Fruit fly (Drosophila melanogaster) whole organism, embryonic: Measurements from ENCODE around the gene CG11664.

ENCODE experiments used
- Blimp-1 ChIP-seq: fragments of 200-800 bp; sonication (Bioruptor generic); optimal IDR thresholded peaks from 3 replicates; lab custom pipeline; 2018; ENCODE audit warnings: missing biosample characterization, missing genetic modification characterization, mild to moderate bottlenecking, moderate library complexity, missing genetic modification reagents
- BtbVII ChIP-seq: fragments of 200-800 bp; sonication (Bioruptor generic); optimal IDR thresholded peaks from 3 replicates; lab custom pipeline; 2017; ENCODE audit warnings: missing biosample characterization, mild to moderate bottlenecking, missing genetic modification characterization
- CG12659 ChIP-seq: fragments of 200-800 bp; sonication (Bioruptor generic); optimal IDR thresholded peaks from 3 replicates; lab custom pipeline; 2017; ENCODE audit warnings: mild to moderate bottlenecking, missing biosample characterization, missing genetic modification reagents, missing genetic modification characterization
- CG13424 ChIP-seq: fragments of 200-800 bp; sonication (Bioruptor generic); optimal IDR thresholded peaks from 2 replicates; lab custom pipeline; 2019; ENCODE audit warnings: missing biosample characterization, mild to moderate bottlenecking, missing genetic modification characterization, moderate library complexity
- CG15601 ChIP-seq: fragments of 200-800 bp; sonication (Bioruptor generic); optimal IDR thresholded peaks from 3 replicates; lab custom pipeline; 2019; ENCODE audit warnings: missing biosample characterization, mild to moderate bottlenecking, missing genetic modification characterization, moderate library complexity
- CG1603 ChIP-seq: fragments of 200-800 bp; sonication (Bioruptor generic); optimal IDR thresholded peaks from 2 replicates; lab custom pipeline; 2019; ENCODE audit warnings: missing biosample characterization, mild to moderate bottlenecking, missing genetic modification characterization, moderate library complexity
- CG18599 ChIP-seq: fragments of 200-800 bp; sonication (Bioruptor generic); optimal IDR thresholded peaks from 3 replicates; lab custom pipeline; 2017; ENCODE audit warnings: missing biosample characterization, missing genetic modification characterization, mild to moderate bottlenecking, moderate library complexity, missing genetic modification reagents
- CG2120 ChIP-seq: fragments of 200-800 bp; sonication (Bioruptor generic); optimal IDR thresholded peaks from 3 replicates; lab custom pipeline; 2016; ENCODE audit warnings: missing biosample characterization, missing genetic modification characterization
- CG2678 ChIP-seq: fragments of 200-800 bp; sonication (Bioruptor generic); optimal IDR thresholded peaks from 3 replicates; lab custom pipeline; 2019; ENCODE audit warnings: missing biosample characterization, mild to moderate bottlenecking, missing genetic modification characterization, moderate library complexity
- CG2889 ChIP-seq: fragments of 200-800 bp; sonication (Bioruptor generic); IDR thresholded peaks from 3 replicates; pipeline ENCODE4 v1.3.6; 2022; ENCODE audit warnings: missing biosample characterization, missing genetic modification characterization
- CG30403 ChIP-seq: fragments of 200-800 bp; sonication (Bioruptor generic); optimal IDR thresholded peaks from 3 replicates; lab custom pipeline; 2016; ENCODE audit warnings: missing biosample characterization, missing genetic modification characterization
- CG31441 ChIP-seq: fragments of 200-800 bp; sonication (Bioruptor generic); IDR thresholded peaks from 2 replicates; pipeline ENCODE4 v1.3.6; 2022; ENCODE audit warnings: missing biosample characterization, missing genetic modification characterization
- CG3281 ChIP-seq: fragments of 200-800 bp; sonication (Bioruptor generic); optimal IDR thresholded peaks from 3 replicates; lab custom pipeline; 2017; ENCODE audit warnings: missing biosample characterization, mild to moderate bottlenecking, missing genetic modification characterization
- CG4424 ChIP-seq: fragments of 200-800 bp; sonication (Bioruptor generic); optimal IDR thresholded peaks from 3 replicates; lab custom pipeline; 2016; ENCODE audit warnings: missing biosample characterization, missing genetic modification characterization
- CG7357 ChIP-seq: fragments of 200-800 bp; sonication (Bioruptor generic); IDR thresholded peaks from 3 replicates; pipeline ENCODE4 v1.3.6; 2022; ENCODE audit warnings: missing biosample characterization, missing genetic modification characterization
- CG7556 ChIP-seq: fragments of 200-800 bp; sonication (Bioruptor generic); optimal IDR thresholded peaks from 2 replicates; lab custom pipeline; 2017; ENCODE audit warnings: missing biosample characterization, mild to moderate bottlenecking, missing genetic modification characterization
- CG7839 ChIP-seq: fragments of 200-800 bp; sonication (Bioruptor generic); optimal IDR thresholded peaks from 3 replicates; lab custom pipeline; 2018; ENCODE audit warnings: missing biosample characterization, mild to moderate bottlenecking, missing genetic modification characterization, moderate library complexity
- CG8290 ChIP-seq, 3 experiments: fragments of 200-800 bp; sonication (Bioruptor generic); optimal IDR thresholded peaks; 2 replicates each; lab custom pipeline; 2016 to 2019; ENCODE audit warnings: missing biosample characterization in 3 of 3, missing genetic modification characterization in 3 of 3, mild to moderate bottlenecking in 2 of 3, moderate library complexity in 1 of 3
- CG9437 ChIP-seq: fragments of 200-800 bp; sonication (Bioruptor generic); optimal IDR thresholded peaks from 2 replicates; lab custom pipeline; 2018; ENCODE audit warnings: missing biosample characterization, mild to moderate bottlenecking, missing genetic modification characterization
- CG9727 ChIP-seq: fragments of 200-800 bp; sonication (Bioruptor generic); optimal IDR thresholded peaks from 3 replicates; lab custom pipeline; 2017; ENCODE audit warnings: missing biosample characterization, mild to moderate bottlenecking, missing genetic modification characterization
- Dip2 ChIP-seq: fragments of 200-800 bp; sonication (Bioruptor generic); IDR thresholded peaks from 2 replicates; pipeline ENCODE4 v1.3.6; 2022; ENCODE audit warnings: missing biosample characterization, missing genetic modification characterization
- Eip74EF ChIP-seq, 2 experiments: fragments of 200-800 bp in 1 of 2; fragments of >200 bp in 1 of 2; sonication (Bioruptor generic) in 1 of 2; optimal IDR thresholded peaks; 2 replicates each; lab custom pipeline; 2017 to 2019; ENCODE audit warnings: missing biosample characterization in 2 of 2, missing genetic modification characterization in 2 of 2, mild to moderate bottlenecking in 1 of 2, moderate library complexity in 1 of 2
- H2.0 ChIP-seq: fragments of 200-800 bp; sonication (Bioruptor generic); IDR thresholded peaks from 2 replicates; pipeline ENCODE4 v1.3.6; 2022; ENCODE audit warnings: missing biosample characterization, missing genetic modification characterization
- HLH3B ChIP-seq: fragments of 200-800 bp; sonication (Bioruptor generic); IDR thresholded peaks from 2 replicates; pipeline ENCODE4 v1.3.6; 2022; ENCODE audit warnings: missing biosample characterization, missing genetic modification characterization
- HLH54F ChIP-seq: fragments of 200-800 bp; sonication (Bioruptor generic); optimal IDR thresholded peaks from 3 replicates; lab custom pipeline; 2016; ENCODE audit warnings: missing biosample characterization, missing genetic modification characterization
- Hmr ChIP-seq: fragments of 200-800 bp; sonication (Bioruptor generic); optimal IDR thresholded peaks from 3 replicates; lab custom pipeline; 2017; ENCODE audit warnings: mild to moderate bottlenecking, missing biosample characterization, missing genetic modification reagents, missing genetic modification characterization
- Med ChIP-seq: fragments of 200-800 bp; sonication (Bioruptor generic); peaks from one replicate; lab custom pipeline; 2016; ENCODE audit warnings: missing biosample characterization, missing genetic modification characterization, mild to moderate bottlenecking, inconsistent platforms, moderate library complexity
- Ptx1 ChIP-seq: fragments of 200-800 bp; sonication (Bioruptor generic); IDR thresholded peaks from 2 replicates; pipeline ENCODE4 v1.3.6; 2022; ENCODE audit warnings: missing biosample characterization, missing genetic modification characterization
- Scr ChIP-seq: fragments of 200-800 bp; sonication (Bioruptor generic); IDR thresholded peaks from 2 replicates; pipeline ENCODE4 v1.3.6; 2022; ENCODE audit warnings: missing biosample characterization, missing genetic modification characterization; ENCODE audit not compliant: partially characterized antibody
- ab ChIP-seq: fragments of 200-800 bp; sonication (Bioruptor generic); optimal IDR thresholded peaks from 2 replicates; lab custom pipeline; 2016; ENCODE audit warnings: missing biosample characterization, missing genetic modification characterization
- bab2 ChIP-seq: fragments of 200-800 bp; sonication (Bioruptor generic); optimal IDR thresholded peaks from 2 replicates; lab custom pipeline; 2016; ENCODE audit warnings: missing biosample characterization, missing genetic modification characterization
- cas ChIP-seq: fragments of 200-800 bp; sonication (Bioruptor generic); IDR thresholded peaks from 2 replicates; pipeline ENCODE4 v1.3.6; 2022; ENCODE audit warnings: missing biosample characterization, missing genetic modification characterization
- chif ChIP-seq, 2 experiments: fragments of 200-800 bp; sonication (Bioruptor generic); optimal IDR thresholded peaks; 3 replicates each; lab custom pipeline; 2016; ENCODE audit warnings: missing biosample characterization in 2 of 2, missing genetic modification characterization in 2 of 2
- dysf ChIP-seq: fragments of 200-800 bp; sonication (Bioruptor generic); IDR thresholded peaks from 3 replicates; pipeline ENCODE4 v1.3.6; 2022; ENCODE audit warnings: missing biosample characterization, missing genetic modification characterization
- en ChIP-seq: fragments of 200-800 bp; sonication (Bioruptor generic); optimal IDR thresholded peaks from 2 replicates; lab custom pipeline; 2016; ENCODE audit warnings: missing biosample characterization, missing genetic modification characterization
- eve ChIP-seq, 2 experiments: fragments of >200 bp; optimal IDR thresholded peaks; 2 replicates each; lab custom pipeline; 2017; ENCODE audit warnings: missing biosample characterization in 2 of 2, missing genetic modification characterization in 2 of 2
- gem ChIP-seq: fragments of 200-800 bp; sonication (Bioruptor generic); optimal IDR thresholded peaks from 2 replicates; lab custom pipeline; 2019; ENCODE audit warnings: missing biosample characterization, mild to moderate bottlenecking, missing genetic modification characterization, moderate library complexity
- grau ChIP-seq: fragments of 200-800 bp; optimal IDR thresholded peaks from 3 replicates; lab custom pipeline; 2019; ENCODE audit warnings: missing biosample characterization, mild to moderate bottlenecking, missing genetic modification characterization, moderate library complexity
- hbn ChIP-seq: fragments of 200-800 bp; sonication (Bioruptor generic); IDR thresholded peaks from 2 replicates; pipeline ENCODE4 v1.3.6; 2022; ENCODE audit warnings: missing biosample characterization, missing genetic modification characterization; ENCODE audit not compliant: partially characterized antibody
- ind ChIP-seq: fragments of 200-800 bp; sonication (Bioruptor generic); optimal IDR thresholded peaks from 3 replicates; lab custom pipeline; 2016; ENCODE audit warnings: missing biosample characterization, missing genetic modification characterization
- phol ChIP-seq: fragments of 200-800 bp; sonication (Bioruptor generic); optimal IDR thresholded peaks from 3 replicates; lab custom pipeline; 2018; ENCODE audit warnings: missing biosample characterization, mild to moderate bottlenecking, missing genetic modification characterization, moderate library complexity
- sisA ChIP-seq: fragments of 200-800 bp; sonication (Bioruptor generic); IDR thresholded peaks from 2 replicates; pipeline ENCODE4 v1.3.6; 2022; ENCODE audit warnings: missing biosample characterization, missing genetic modification characterization
- slbo ChIP-seq: fragments of 200-800 bp; sonication (Bioruptor generic); IDR thresholded peaks from 2 replicates; pipeline ENCODE4 v1.3.6; 2022; ENCODE audit warnings: missing biosample characterization, missing genetic modification characterization
- so ChIP-seq: fragments of 200-800 bp; sonication (Bioruptor generic); IDR thresholded peaks from 3 replicates; pipeline ENCODE4 v1.3.6; 2022; ENCODE audit warnings: missing biosample characterization, missing genetic modification characterization
- stc ChIP-seq: fragments of 200-800 bp; sonication (Bioruptor generic); IDR thresholded peaks from 2 replicates; pipeline ENCODE4 v1.3.6; 2022; ENCODE audit warnings: missing biosample characterization, missing genetic modification characterization
- sug ChIP-seq: fragments of 200-800 bp; optimal IDR thresholded peaks from 2 replicates; lab custom pipeline; 2019; ENCODE audit warnings: missing biosample characterization, mild to moderate bottlenecking, missing genetic modification characterization, moderate library complexity
- tin ChIP-seq: fragments of 200-800 bp; sonication (Bioruptor generic); optimal IDR thresholded peaks from 3 replicates; lab custom pipeline; 2016; ENCODE audit warnings: missing biosample characterization, missing genetic modification characterization
- trem ChIP-seq: fragments of 200-800 bp; optimal IDR thresholded peaks from 3 replicates; lab custom pipeline; 2019; ENCODE audit warnings: missing biosample characterization, mild to moderate bottlenecking, missing genetic modification characterization, moderate library complexity
- zfh1 ChIP-seq: fragments of 200-800 bp; sonication (Bioruptor generic); IDR thresholded peaks from 3 replicates; pipeline ENCODE4 v1.3.6; 2022; ENCODE audit warnings: missing biosample characterization, missing genetic modification characterization

The CG11664 gene

DNA sequence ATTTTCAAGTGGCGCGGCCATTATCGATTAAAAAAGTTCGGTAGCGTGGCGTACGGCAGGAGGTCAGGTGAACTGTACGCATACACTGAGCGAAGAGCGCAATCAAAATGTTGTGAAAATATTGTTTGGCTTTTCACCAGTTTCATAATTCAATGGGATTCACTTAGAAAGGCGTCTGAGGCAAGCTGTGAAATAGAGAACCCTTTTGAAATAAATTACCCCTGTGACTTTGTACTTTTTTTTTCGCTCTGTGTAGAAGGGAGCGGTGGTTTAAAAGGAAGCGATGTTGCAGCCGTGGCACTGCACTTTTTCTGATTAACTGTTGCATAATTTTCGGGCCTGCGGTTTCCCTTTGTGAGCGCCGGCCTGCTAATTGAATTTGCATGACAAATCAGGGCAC, 1.8 kb upstream of the CG11664 start (continued):
- TF ChIP-seq HLH3B (GFP tag; lab: Robert Waterston, UW) = 0 out of 2 replicates have a peak, but pooled peaks have one; percentile 11
- no peak for TF ChIP-seq eve (GFP tag; optimal IDR thresholded peaks at IDR 0.05; lab: Kevin White, UChicago)
- no peak for TF ChIP-seq ab (GFP tag; lab: Kevin White, UChicago)
- TF ChIP-seq bab2 = peak; percentile 11
- TF ChIP-seq Hmr (GFP tag; lab: Kevin White, UChicago) = peak; percentile 19
- TF ChIP-seq dysf (GFP tag; lab: Robert Waterston, UW) = 0 out of 3 replicates have a peak, but pooled peaks have one; percentile 27
- TF ChIP-seq CG2678 = peak; percentile 39
- peak; percentile 36 for TF ChIP-seq CG1603
- peak; percentile 19 for TF ChIP-seq CG4424 (GFP tag; lab: Kevin White, UChicago)
- TF ChIP-seq en = no peak
- peak; percentile 42; the same call in 1 of the 3 replicates for TF ChIP-seq zfh1 (GFP tag; lab: Robert Waterston, UW)
- no peak for TF ChIP-seq Scr
- peak; percentile 23 for TF ChIP-seq CG13424 (tag; lab: Kevin White, UChicago)
- no peak for TF ChIP-seq hbn (GFP tag; lab: Robert Waterston, UW)
- peak; percentile 24; the same call in 1 of the 2 replicates for TF ChIP-seq slbo (GFP tag; lab: Robert Waterston, UW)
- no peak for TF ChIP-seq sug
- TF ChIP-seq CG7556 (GFP tag; lab: Kevin White, UChicago) = peak; percentile 28
- peak; percentile 16 for TF ChIP-seq grau
- 0 out of 3 replicates have a peak, but pooled peaks have one; percentile 16 for TF ChIP-seq so (GFP tag; lab: Robert Waterston, UW)
- no peak for TF ChIP-seq CG9727 (GFP tag; lab: Kevin White, UChicago)
- peak; percentile 43 for TF ChIP-seq CG2120 (GFP tag; lab: Kevin White, UChicago)
- peak; percentile 20 for TF ChIP-seq ind
- peak; percentile 13 for TF ChIP-seq CG30403
- TF ChIP-seq CG18599 = peak; percentile 46
- TF ChIP-seq CG12659 = peak; percentile 7
- TF ChIP-seq gem (tag; lab: Kevin White, UChicago) = peak; percentile 47
- TF ChIP-seq CG15601 (tag; lab: Kevin White, UChicago) = no peak
- TF ChIP-seq Blimp-1 (GFP tag; lab: Kevin White, UChicago) = peak; percentile 22
- peak; percentile 32; the same call in 1 of the 2 replicates for TF ChIP-seq Ptx1 (GFP tag; lab: Robert Waterston, UW)
- peak; percentile 16; the same call in 1 of the 2 replicates for TF ChIP-seq sisA (GFP tag; lab: Robert Waterston, UW)
- TF ChIP-seq H2.0 = no peak
- TF ChIP-seq phol (tag; lab: Kevin White, UChicago) = peak; percentile 35
- 0 out of 2 replicates have a peak, but pooled peaks have one; percentile 30 for TF ChIP-seq CG31441
- no peak for TF ChIP-seq Dip2 (GFP tag; lab: Robert Waterston, UW)
- TF ChIP-seq CG7839 (tag; lab: Kevin White, UChicago) = peak; percentile 36
- TF ChIP-seq CG8290 (GFP tag; optimal IDR thresholded peaks at IDR 0.05; lab: Kevin White, UChicago) = no peak
- TF ChIP-seq CG8290 (tag; optimal IDR thresholded peaks at IDR 0.05; lab: Kevin White, UChicago) = peak in 1 of 2 experiments; percentile 18
- TF ChIP-seq tin (GFP tag; lab: Kevin White, UChicago) = peak; percentile 20
- TF ChIP-seq cas (GFP tag; lab: Robert Waterston, UW) = no peak
- no peak for TF ChIP-seq stc (GFP tag; lab: Robert Waterston, UW)
- no peak for TF ChIP-seq trem (tag; lab: Kevin White, UChicago)
- peak in 1 of 2 experiments; percentile 9 for TF ChIP-seq chif (GFP tag; optimal IDR thresholded peaks at IDR 0.05; lab: Kevin White, UChicago)
- TF ChIP-seq Med (GFP tag; lab: Kevin White, UChicago) = peak; percentile 81
- peak; percentile 19 for TF ChIP-seq CG3281 (GFP tag; lab: Kevin White, UChicago)
- peak; percentile 3 for TF ChIP-seq BtbVII
- no peak for TF ChIP-seq CG2889 (GFP tag; lab: Robert Waterston, UW)
- TF ChIP-seq HLH54F (GFP tag; lab: Kevin White, UChicago) = peak; percentile 1
- no peak for TF ChIP-seq Eip74EF (GFP tag; optimal IDR thresholded peaks at IDR 0.05; lab: Kevin White, UChicago)
- no peak for TF ChIP-seq CG9437 (GFP tag; lab: Kevin White, UChicago)
- TF ChIP-seq CG7357 (GFP tag; lab: Robert Waterston, UW) = no peak
